Worm (Caenorhabditis elegans) whole organism, young adult: ENCODE measurements around the gene msp-56.

ENCODE experiments used
- mes-4 ChIP-seq: sonication (generic microtip); optimal IDR thresholded peaks from 2 replicates; lab custom pipeline; 2016; ENCODE audit warnings: missing genotype, missing genetic modification characterization, missing compliant biosample characterization
- mxl-1 ChIP-seq: sonication (generic microtip); optimal IDR thresholded peaks from 2 replicates; lab custom pipeline; 2016; ENCODE audit warnings: missing genetic modification characterization, missing compliant biosample characterization
- tlf-1 ChIP-seq: fragments of 200-800 bp; sonication (Bioruptor generic); optimal IDR thresholded peaks from 2 replicates; lab custom pipeline; 2018; ENCODE audit warnings: mild to moderate bottlenecking, missing genetic modification characterization, missing compliant biosample characterization
- zim-3 ChIP-seq: sonication (generic microtip); optimal IDR thresholded peaks from 2 replicates; lab custom pipeline; 2017; ENCODE audit warnings: mild to moderate bottlenecking, missing genetic modification characterization, moderate library complexity, missing compliant biosample characterization

- TF ChIP-seq mxl-1 (no peak), tlf-1 (GFP tag; lab: Kevin White, UChicago) (no peak), mes-4 (tag; lab: Kevin White, UChicago) (no peak), zim-3 (tag; lab: Kevin White, UChicago) (no peak)
These were observed 37.6 kb downstream of the msp-56 start, which contains the start of gene nhr-4 for ce11 chrIV:9878893-9879379.
